Fruit fly (Drosophila melanogaster) whole organism, adult: ENCODE results near the gene Mst85C.

Source experiments
- CG11617 ChIP-seq: fragments of 200-800 bp; sonication (Bioruptor generic); optimal IDR thresholded peaks from 2 replicates; lab custom pipeline; 2017; ENCODE audit warnings: mild to moderate bottlenecking, missing biosample characterization, missing genetic modification reagents, missing genetic modification characterization
- CG12768 ChIP-seq: fragments of 200-800 bp; sonication (Bioruptor generic); optimal IDR thresholded peaks from 2 replicates; lab custom pipeline; 2017; ENCODE audit warnings: missing biosample characterization, missing genetic modification characterization, mild to moderate bottlenecking, moderate library complexity, missing genetic modification reagents
- CG14711 ChIP-seq: fragments of 200-800 bp; sonication (Bioruptor generic); optimal IDR thresholded peaks from 2 replicates; lab custom pipeline; 2018; ENCODE audit warnings: missing biosample characterization, mild to moderate bottlenecking, missing genetic modification characterization, moderate library complexity
- CG1620 ChIP-seq: fragments of 200-800 bp; sonication (Bioruptor generic); optimal IDR thresholded peaks from 2 replicates; lab custom pipeline; 2016; ENCODE audit warnings: missing biosample characterization, missing genetic modification characterization
- CG33017 ChIP-seq: fragments of 200-800 bp; sonication (Bioruptor generic); optimal IDR thresholded peaks from 2 replicates; lab custom pipeline; 2018; ENCODE audit warnings: missing biosample characterization, mild to moderate bottlenecking, missing genetic modification characterization, moderate library complexity
- CG5204 ChIP-seq: fragments of 200-800 bp; sonication (Bioruptor generic); optimal IDR thresholded peaks from 2 replicates; lab custom pipeline; 2016; ENCODE audit warnings: missing biosample characterization, missing genetic modification characterization
- CG7045 ChIP-seq: fragments of 200-800 bp; sonication (Bioruptor generic); optimal IDR thresholded peaks from 2 replicates; lab custom pipeline; 2017; ENCODE audit warnings: missing biosample characterization, mild to moderate bottlenecking, missing genetic modification characterization
- CG7101 ChIP-seq: fragments of 200-800 bp; sonication (Bioruptor generic); optimal IDR thresholded peaks from 2 replicates; lab custom pipeline; 2018; ENCODE audit warnings: missing biosample characterization, mild to moderate bottlenecking, missing genetic modification characterization, moderate library complexity
- Clk ChIP-seq: fragments of 200-800 bp; sonication (Bioruptor generic); optimal IDR thresholded peaks from 2 replicates; lab custom pipeline; 2017; ENCODE audit warnings: missing biosample characterization, missing genetic modification characterization
- Crg-1 ChIP-seq: fragments of 200-800 bp; sonication (Bioruptor generic); optimal IDR thresholded peaks from 2 replicates; lab custom pipeline; 2016; ENCODE audit warnings: missing biosample characterization, missing genetic modification characterization
- Hr96 ChIP-seq: fragments of 200-800 bp; sonication (Bioruptor generic); optimal IDR thresholded peaks from 2 replicates; lab custom pipeline; 2016; ENCODE audit warnings: missing biosample characterization, missing genetic modification characterization
- Mnt ChIP-seq: fragments of 200-800 bp; sonication (Bioruptor generic); optimal IDR thresholded peaks from 2 replicates; lab custom pipeline; 2016; ENCODE audit warnings: missing biosample characterization, mild to moderate bottlenecking, missing genetic modification characterization
- bab1 ChIP-seq: fragments of 200-800 bp; sonication (Bioruptor generic); optimal IDR thresholded peaks from 3 replicates; lab custom pipeline; 2019; ENCODE audit warnings: missing biosample characterization, mild to moderate bottlenecking, missing genetic modification characterization, moderate library complexity
- cic ChIP-seq: fragments of 200-800 bp; sonication (Bioruptor generic); optimal IDR thresholded peaks from 2 replicates; lab custom pipeline; 2017; ENCODE audit warnings: missing biosample characterization, mild to moderate bottlenecking, missing genetic modification characterization, moderate library complexity
- cnc ChIP-seq, 2 experiments: fragments of >200 bp; optimal IDR thresholded peaks; 2 replicates each; lab custom pipeline; 2017
- kay ChIP-seq: fragments of 200-800 bp; sonication (Bioruptor generic); peaks from one replicate; lab custom pipeline; 2016; ENCODE audit warnings: missing biosample characterization, missing genetic modification characterization, borderline replicate concordance
- ovo ChIP-seq: fragments of 200-800 bp; sonication (Bioruptor generic); optimal IDR thresholded peaks from 2 replicates; lab custom pipeline; 2016; ENCODE audit warnings: missing biosample characterization, missing genetic modification characterization
- pad ChIP-seq: fragments of 200-800 bp; sonication (Bioruptor generic); optimal IDR thresholded peaks from 3 replicates; lab custom pipeline; 2017; ENCODE audit warnings: missing biosample characterization, missing genetic modification characterization, mild to moderate bottlenecking, moderate library complexity, missing genetic modification reagents
- tj ChIP-seq: fragments of 200-800 bp; sonication (Bioruptor generic); optimal IDR thresholded peaks from 3 replicates; lab custom pipeline; 2017; ENCODE audit warnings: missing biosample characterization, mild to moderate bottlenecking, missing genetic modification characterization, moderate library complexity
- toe ChIP-seq: fragments of 200-800 bp; sonication (Bioruptor generic); optimal IDR thresholded peaks from 2 replicates; lab custom pipeline; 2016; ENCODE audit warnings: missing biosample characterization, missing genetic modification characterization

The Mst85C gene

DNA sequence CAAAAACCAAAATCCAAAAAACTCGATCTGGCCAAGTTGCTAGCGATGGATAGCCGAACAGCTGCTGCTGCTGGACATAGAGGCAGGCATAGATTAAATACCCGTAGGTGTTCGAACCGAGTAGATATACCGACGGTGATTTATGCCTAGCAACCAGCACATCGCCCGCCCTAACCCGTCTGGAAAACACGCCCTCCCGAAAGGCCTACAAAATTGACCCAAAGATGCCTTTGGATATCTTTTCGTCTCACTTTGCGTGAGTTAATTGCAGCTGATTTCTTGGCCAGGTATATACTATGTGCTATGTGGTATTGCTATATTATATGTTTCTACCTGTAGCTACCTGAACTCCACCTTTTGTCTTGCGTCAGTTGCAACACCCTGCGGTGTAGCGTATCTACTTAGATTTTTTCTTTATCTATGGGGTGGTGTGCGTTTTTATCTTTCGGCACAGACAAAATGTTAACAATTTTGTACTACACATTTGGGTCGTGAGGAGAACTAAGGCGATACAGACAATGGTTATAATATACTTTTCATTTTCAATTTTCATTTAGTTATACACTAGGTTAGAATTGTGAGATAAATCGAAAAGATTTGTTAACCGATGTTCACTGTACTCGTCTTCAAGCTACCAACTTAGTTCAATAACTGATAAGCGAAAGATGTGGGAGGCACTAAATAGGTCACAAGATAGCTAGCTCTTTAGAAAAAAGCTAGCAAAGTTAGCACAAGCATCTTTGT is 18.3 kb upstream of the Mst85C start:
- no peak for TF ChIP-seq cnc (optimal IDR thresholded peaks at IDR 0.05; lab: Kevin White, UChicago)
- no peak for TF ChIP-seq tj
- no peak for TF ChIP-seq CG11617 (GFP tag; lab: Kevin White, UChicago)

DNA sequence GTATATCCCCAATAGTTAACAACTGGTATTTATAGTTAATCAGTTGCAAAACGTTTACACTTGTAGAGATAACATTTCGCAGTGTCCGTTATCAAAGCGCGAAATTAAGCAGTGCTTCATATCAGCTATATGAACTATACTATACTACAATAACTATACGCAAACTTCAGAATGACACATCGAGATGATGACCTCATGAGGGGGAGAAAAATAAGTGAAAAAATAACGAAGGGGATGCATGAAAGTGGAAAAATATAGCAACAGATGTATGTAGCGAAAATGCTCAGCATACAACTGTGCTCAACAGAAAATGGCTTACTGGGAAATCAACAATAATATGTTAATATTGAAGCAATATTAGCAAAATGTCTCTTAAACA is 17.7 kb upstream of the Mst85C start:
- no peak for TF ChIP-seq CG1620 (GFP tag; lab: Kevin White, UChicago)
- TF ChIP-seq kay (GFP tag; lab: Kevin White, UChicago) = peak; percentile 98

DNA sequence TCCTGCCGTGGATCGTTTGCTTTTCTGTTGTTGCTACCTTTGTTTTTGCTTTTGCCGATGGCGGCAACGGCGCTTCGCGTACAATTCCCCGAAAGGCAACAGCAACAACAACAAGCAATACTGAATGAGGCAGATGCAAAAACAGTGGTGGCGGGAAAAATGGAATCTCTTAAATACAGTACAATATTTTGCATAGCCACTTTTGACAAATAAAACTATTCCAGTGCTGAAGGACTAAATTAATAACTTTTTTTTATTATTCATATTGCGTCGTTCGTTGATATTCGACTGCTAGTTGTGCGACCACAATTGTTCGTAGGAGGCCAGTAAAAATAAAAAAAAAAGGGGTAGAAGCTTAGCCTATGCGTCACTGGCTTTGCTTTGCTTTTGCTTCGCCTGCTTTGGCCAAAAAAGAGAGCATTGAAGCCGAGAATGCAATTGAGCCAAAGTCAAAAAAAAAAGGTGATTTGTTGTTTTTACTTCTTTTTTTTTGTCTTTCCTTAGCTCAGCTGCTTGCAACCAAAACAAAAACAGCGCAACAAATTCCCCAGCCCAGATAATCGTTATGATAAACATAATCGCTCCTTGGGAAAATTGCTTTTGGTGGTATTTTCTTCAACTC is 16.5 kb upstream of the Mst85C start:
- TF ChIP-seq cnc (optimal IDR thresholded peaks at IDR 0.05; lab: Kevin White, UChicago) = no peak
- no peak for TF ChIP-seq cic (GFP tag; lab: Kevin White, UChicago)
- no peak for TF ChIP-seq CG5204
- peak; percentile 75 for TF ChIP-seq CG14711 (tag; lab: Kevin White, UChicago)
- TF ChIP-seq tj = peak; percentile 19
- peak; percentile 73 for TF ChIP-seq bab1 (GFP tag; lab: Kevin White, UChicago)
- no peak for TF ChIP-seq Mnt (GFP tag; lab: Kevin White, UChicago)
- no peak for TF ChIP-seq CG12768 (GFP tag; lab: Kevin White, UChicago)
- peak; percentile 33 for TF ChIP-seq Clk (GFP tag; lab: Kevin White, UChicago)
- TF ChIP-seq CG7101 = peak; percentile 73
- TF ChIP-seq CG11617 (GFP tag; lab: Kevin White, UChicago) = peak; percentile 37
- no peak for TF ChIP-seq ovo (GFP tag; lab: Kevin White, UChicago)
- TF ChIP-seq Crg-1 (GFP tag; lab: Kevin White, UChicago) = no peak
- TF ChIP-seq CG33017 = peak; percentile 81
- no peak for TF ChIP-seq toe (GFP tag; lab: Kevin White, UChicago)
- peak; percentile 40 for TF ChIP-seq Hr96
- TF ChIP-seq CG7045 (GFP tag; lab: Kevin White, UChicago) = peak; percentile 51
- TF ChIP-seq CG1620 (GFP tag; lab: Kevin White, UChicago) = no peak
- peak; percentile 40 for TF ChIP-seq pad (GFP tag; lab: Kevin White, UChicago)
- peak; percentile 96 for TF ChIP-seq kay (GFP tag; lab: Kevin White, UChicago)

DNA sequence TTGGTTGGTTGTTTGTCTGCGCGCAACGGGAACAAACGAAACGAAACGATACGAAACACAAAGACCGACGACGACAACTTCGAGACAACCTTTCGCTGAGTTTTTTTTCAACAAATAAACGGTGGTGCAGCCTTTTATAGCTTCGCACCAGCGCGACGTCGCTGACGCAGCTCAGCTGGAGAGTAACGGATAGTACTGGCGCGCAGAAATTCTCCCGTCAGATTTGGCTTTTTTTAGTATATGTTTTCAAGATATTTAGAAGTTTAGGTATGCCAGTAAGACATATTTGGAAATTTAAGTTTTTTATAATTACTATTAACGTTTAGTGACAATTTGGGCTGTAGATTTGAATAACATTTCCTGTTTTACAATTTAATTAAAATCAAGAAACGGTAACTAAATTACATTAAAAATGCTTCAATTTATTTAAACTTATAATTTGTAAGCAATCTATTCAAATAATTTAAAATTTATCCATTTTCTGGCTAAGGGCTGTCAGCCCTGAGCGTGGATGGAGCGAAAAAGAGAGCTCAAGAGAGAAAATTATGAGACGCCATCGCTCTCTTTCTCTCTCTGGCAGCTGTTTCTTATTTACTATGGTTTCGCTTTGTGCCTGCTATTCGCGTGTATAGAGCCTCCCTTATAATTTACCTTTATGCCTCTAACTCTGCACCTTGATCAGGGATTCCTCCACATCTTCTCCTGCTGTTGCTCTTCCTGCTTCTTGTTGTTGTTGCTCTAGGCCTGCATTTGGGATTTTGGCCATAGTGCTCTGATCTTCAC is 14.6 kb upstream of the Mst85C start:
- TF ChIP-seq pad (GFP tag; lab: Kevin White, UChicago) = peak; percentile 62
- peak; percentile 84 for TF ChIP-seq tj
- peak; percentile 25 for TF ChIP-seq toe (GFP tag; lab: Kevin White, UChicago)
- TF ChIP-seq CG1620 (GFP tag; lab: Kevin White, UChicago) = peak; percentile 12
- TF ChIP-seq Crg-1 (GFP tag; lab: Kevin White, UChicago) = peak; percentile 45
- peak; percentile 72 for TF ChIP-seq CG33017
- TF ChIP-seq CG5204 = no peak
- TF ChIP-seq Clk (GFP tag; lab: Kevin White, UChicago) = no peak
- peak; percentile 26 for TF ChIP-seq Mnt (GFP tag; lab: Kevin White, UChicago)
- TF ChIP-seq CG7045 (GFP tag; lab: Kevin White, UChicago) = peak; percentile 59
- peak; percentile 75 for TF ChIP-seq CG7101
- TF ChIP-seq bab1 (GFP tag; lab: Kevin White, UChicago) = peak; percentile 87
- peak; percentile 46 for TF ChIP-seq CG12768 (GFP tag; lab: Kevin White, UChicago)
- peak; percentile 24 for TF ChIP-seq cic (GFP tag; lab: Kevin White, UChicago)
- TF ChIP-seq CG14711 (tag; lab: Kevin White, UChicago) = peak; percentile 73
- no peak for TF ChIP-seq cnc (optimal IDR thresholded peaks at IDR 0.05; lab: Kevin White, UChicago)
- peak; percentile 51 for TF ChIP-seq kay (GFP tag; lab: Kevin White, UChicago)
- TF ChIP-seq Hr96 = peak; percentile 48
- TF ChIP-seq ovo (GFP tag; lab: Kevin White, UChicago) = peak; percentile 64
- TF ChIP-seq CG11617 (GFP tag; lab: Kevin White, UChicago) = peak; percentile 86

DNA sequence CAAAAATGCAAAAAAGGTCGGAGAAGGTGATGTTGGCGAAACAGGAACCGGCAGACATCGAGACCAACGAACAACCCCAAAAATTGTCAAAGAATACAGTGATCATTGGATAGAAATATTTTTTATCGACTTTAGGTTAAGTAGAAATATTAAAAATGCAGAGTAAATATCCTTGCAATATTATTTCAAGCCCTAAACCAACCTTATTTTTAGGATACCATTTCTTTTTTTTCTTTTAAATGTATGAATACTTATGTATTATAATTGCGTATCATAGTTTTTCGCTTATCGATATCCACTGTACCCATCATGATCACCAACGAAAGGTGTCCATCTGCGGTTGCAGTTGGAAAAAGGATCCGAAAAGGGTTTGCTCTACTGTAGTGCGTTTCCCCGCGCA is 13.2 kb upstream of the Mst85C start:
- TF ChIP-seq Clk (GFP tag; lab: Kevin White, UChicago) = no peak
- TF ChIP-seq CG7045 (GFP tag; lab: Kevin White, UChicago) = no peak
- TF ChIP-seq Mnt (GFP tag; lab: Kevin White, UChicago) = no peak
- TF ChIP-seq bab1 (GFP tag; lab: Kevin White, UChicago) = no peak
- no peak for TF ChIP-seq CG7101
- no peak for TF ChIP-seq ovo (GFP tag; lab: Kevin White, UChicago)
- no peak for TF ChIP-seq kay (GFP tag; lab: Kevin White, UChicago)
- TF ChIP-seq tj = no peak
- TF ChIP-seq Hr96 = no peak
- TF ChIP-seq CG33017 = no peak
- no peak for TF ChIP-seq CG11617 (GFP tag; lab: Kevin White, UChicago)
- TF ChIP-seq CG5204 = no peak

DNA sequence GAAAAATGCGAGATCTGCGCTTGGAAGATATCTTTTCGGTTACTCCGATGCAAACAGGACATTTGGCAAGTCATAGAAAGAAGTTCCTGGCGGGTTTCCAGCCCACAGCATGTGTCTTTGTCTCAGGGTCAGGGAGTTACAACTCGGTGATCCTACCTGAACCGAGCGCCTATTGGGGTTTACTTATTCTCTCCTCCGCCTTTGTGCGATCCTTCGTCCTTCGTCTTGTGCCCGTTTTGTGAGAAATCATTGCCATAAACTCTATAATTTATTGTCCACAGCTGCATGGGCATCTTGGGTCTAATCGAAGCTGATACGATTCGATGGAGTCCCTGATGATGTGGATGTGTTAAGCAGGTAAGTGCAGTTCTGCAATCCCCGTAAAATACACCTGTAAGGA is 10.5 kb upstream of the Mst85C start:
- no peak for TF ChIP-seq CG11617 (GFP tag; lab: Kevin White, UChicago)
- TF ChIP-seq bab1 (GFP tag; lab: Kevin White, UChicago) = no peak
- TF ChIP-seq cic (GFP tag; lab: Kevin White, UChicago) = no peak
- TF ChIP-seq cnc (optimal IDR thresholded peaks at IDR 0.05; lab: Kevin White, UChicago) = no peak
- no peak for TF ChIP-seq Crg-1 (GFP tag; lab: Kevin White, UChicago)
- no peak for TF ChIP-seq ovo (GFP tag; lab: Kevin White, UChicago)
- no peak for TF ChIP-seq CG1620 (GFP tag; lab: Kevin White, UChicago)
- no peak for TF ChIP-seq Hr96
